Fruit fly (Drosophila melanogaster) whole organism, wandering third instar larva: ENCODE results near the gene Chro.

Experiments
- CG32264 ChIP-seq: fragments of 200-800 bp; sonication (Bioruptor generic); optimal IDR thresholded peaks from 2 replicates; lab custom pipeline; 2016; ENCODE audit warnings: missing biosample characterization, missing genetic modification characterization
- Dif ChIP-seq: fragments of 200-275, 200-300 bp; sonication (Bioruptor generic); optimal IDR thresholded peaks from 2 replicates; lab custom pipeline; 2018; ENCODE audit warnings: missing biosample characterization, missing genetic modification characterization; ENCODE audit not compliant: partially characterized antibody
- Hr78 ChIP-seq: fragments of >200 bp; optimal IDR thresholded peaks from 2 replicates; lab custom pipeline; 2017; ENCODE audit warnings: missing biosample characterization, missing genetic modification characterization
- Mio ChIP-seq: sonication (Bioruptor generic); optimal IDR thresholded peaks from 2 replicates; lab custom pipeline; 2016; ENCODE audit warnings: missing biosample characterization, missing genetic modification characterization
- OdsH ChIP-seq: fragments of 200-800 bp; sonication (Bioruptor generic); optimal IDR thresholded peaks from 2 replicates; lab custom pipeline; 2016; ENCODE audit warnings: missing biosample characterization, mild to moderate bottlenecking, missing genetic modification characterization
- Sp1 ChIP-seq: fragments of 200-800 bp; sonication (Bioruptor generic); optimal IDR thresholded peaks from 3 replicates; lab custom pipeline; 2019; ENCODE audit warnings: missing biosample characterization, mild to moderate bottlenecking, missing genetic modification characterization, moderate library complexity
- Vsx2 ChIP-seq: fragments of 200-300, 225-300 bp; sonication (Bioruptor generic); optimal IDR thresholded peaks from 2 replicates; lab custom pipeline; 2018; ENCODE audit warnings: missing biosample characterization, missing genetic modification characterization; ENCODE audit not compliant: partially characterized antibody
- ey ChIP-seq: fragments of 200-800 bp; sonication (Bioruptor generic); optimal IDR thresholded peaks from 2 replicates; lab custom pipeline; 2016; ENCODE audit warnings: missing biosample characterization, missing genetic modification characterization
- usp ChIP-seq: fragments of >200 bp; optimal IDR thresholded peaks from 2 replicates; lab custom pipeline; 2017; ENCODE audit warnings: missing biosample characterization, missing genetic modification characterization

DNA sequence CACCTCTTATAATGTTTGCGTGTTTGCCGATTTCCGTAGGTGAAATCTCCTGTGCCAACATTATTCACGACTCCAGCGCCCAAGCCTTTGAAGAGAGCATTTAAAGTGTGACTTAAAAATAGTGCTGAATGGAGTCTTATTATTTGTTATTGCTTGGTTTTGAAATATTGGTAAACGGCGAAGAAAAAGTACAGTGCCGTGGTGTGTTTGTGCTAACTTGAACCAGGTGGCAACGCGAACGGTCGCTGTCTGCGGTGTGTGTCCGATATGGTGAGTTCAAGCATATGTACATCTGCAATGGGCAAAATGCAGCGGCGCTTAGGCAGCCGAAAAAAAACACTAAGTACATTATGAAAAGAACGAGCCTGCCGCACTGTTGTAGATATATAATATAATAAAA lies 850 bp downstream of the Chro start:
- TF ChIP-seq CG32264 (GFP tag; lab: Kevin White, UChicago): no peak
- TF ChIP-seq OdsH (GFP tag; lab: Kevin White, UChicago): peak; percentile 0
- no peak for TF ChIP-seq ey
- TF ChIP-seq Mio (GFP tag; lab: Kevin White, UChicago): no peak
- no peak for TF ChIP-seq Hr78
- no peak for TF ChIP-seq Sp1
- no peak for TF ChIP-seq usp (GFP tag; lab: Kevin White, UChicago)
- no peak for TF ChIP-seq Dif (GFP tag; lab: Kevin White, UChicago)
- no peak for TF ChIP-seq Vsx2 (GFP tag; lab: Kevin White, UChicago)
